Worm (Caenorhabditis elegans) whole organism, late embryonic: ENCODE results near the gene C07E3.8.

ENCODE experiments used
- C08G9.2 ChIP-seq: sonication (generic microtip); optimal IDR thresholded peaks from 2 replicates; lab custom pipeline; 2016; ENCODE audit warnings: mild to moderate bottlenecking, missing genetic modification characterization, moderate library complexity, missing compliant biosample characterization
- C38D4.7 ChIP-seq: fragments of 200-800 bp; sonication (Bioruptor generic); optimal IDR thresholded peaks from 2 replicates; lab custom pipeline; 2018; ENCODE audit warnings: mild to moderate bottlenecking, missing genetic modification characterization, moderate library complexity, missing compliant biosample characterization
- F13H6.1 ChIP-seq: sonication (generic microtip); optimal IDR thresholded peaks from 2 replicates; lab custom pipeline; 2016; ENCODE audit warnings: missing genetic modification characterization, missing compliant biosample characterization
- K09A11.1 ChIP-seq: sonication (generic microtip); optimal IDR thresholded peaks from 2 replicates; lab custom pipeline; 2017; ENCODE audit warnings: antibody characterized with exemption, mild to moderate bottlenecking, missing genetic modification characterization, missing compliant biosample characterization; ENCODE audit not compliant: insufficient read depth
- ahr-1 ChIP-seq: sonication (generic microtip); optimal IDR thresholded peaks from 2 replicates; lab custom pipeline; 2016; ENCODE audit warnings: missing genetic modification characterization, missing compliant biosample characterization
- ama-1 ChIP-seq: fragments of 150-350 bp; optimal IDR thresholded peaks from 2 replicates; lab custom pipeline; 2014
- ceh-14 ChIP-seq: sonication (generic microtip); optimal IDR thresholded peaks from 2 replicates; lab custom pipeline; 2016; ENCODE audit warnings: missing genotype, missing genetic modification characterization, missing compliant biosample characterization
- ceh-18 ChIP-seq: sonication (generic microtip); optimal IDR thresholded peaks from 2 replicates; lab custom pipeline; 2016; ENCODE audit warnings: missing genetic modification characterization, missing compliant biosample characterization
- ceh-31 ChIP-seq: sonication (generic microtip); optimal IDR thresholded peaks from 2 replicates; lab custom pipeline; 2016; ENCODE audit warnings: missing genetic modification characterization, missing compliant biosample characterization
- ceh-34 ChIP-seq: sonication (generic microtip); optimal IDR thresholded peaks from 2 replicates; lab custom pipeline; 2016; ENCODE audit warnings: mild to moderate bottlenecking, missing genetic modification characterization, missing compliant biosample characterization
- ceh-48 ChIP-seq: sonication (generic microtip); optimal IDR thresholded peaks from 2 replicates; lab custom pipeline; 2016; ENCODE audit warnings: missing genetic modification characterization, inconsistent platforms, missing compliant biosample characterization
- ceh-6 ChIP-seq: fragments of 200-800 bp; sonication (Bioruptor generic); optimal IDR thresholded peaks from 2 replicates; lab custom pipeline; 2018; ENCODE audit warnings: mild to moderate bottlenecking, missing genetic modification characterization, missing compliant biosample characterization
- ceh-9 ChIP-seq: sonication (generic microtip); optimal IDR thresholded peaks from 2 replicates; lab custom pipeline; 2016; ENCODE audit warnings: mild to moderate bottlenecking, missing genetic modification characterization, inconsistent platforms, missing compliant biosample characterization
- che-1 ChIP-seq: sonication (generic microtip); optimal IDR thresholded peaks from 2 replicates; lab custom pipeline; 2016; ENCODE audit warnings: mild to moderate bottlenecking, missing genetic modification characterization, missing compliant biosample characterization
- elt-4 ChIP-seq: sonication (generic microtip); optimal IDR thresholded peaks from 2 replicates; lab custom pipeline; 2016; ENCODE audit warnings: missing genetic modification characterization, missing compliant biosample characterization
- fkh-10 ChIP-seq: fragments of 150-350 bp; optimal IDR thresholded peaks from 2 replicates; lab custom pipeline; 2014; ENCODE audit warnings: missing biosample characterization, missing genetic modification reagents, missing genetic modification characterization
- fkh-6 ChIP-seq: sonication (generic microtip); optimal IDR thresholded peaks from 2 replicates; lab custom pipeline; 2016; ENCODE audit warnings: missing genetic modification characterization, missing compliant biosample characterization
- gmeb-2 ChIP-seq: sonication (generic microtip); optimal IDR thresholded peaks from 2 replicates; lab custom pipeline; 2016; ENCODE audit warnings: missing genetic modification characterization, inconsistent platforms, missing compliant biosample characterization
- hlh-13 ChIP-seq: fragments of 200-800 bp; sonication (Bioruptor generic); optimal IDR thresholded peaks from 2 replicates; lab custom pipeline; 2018; ENCODE audit warnings: mild to moderate bottlenecking, missing genetic modification characterization, missing compliant biosample characterization
- hlh-30 ChIP-seq: sonication (generic microtip); optimal IDR thresholded peaks from 2 replicates; lab custom pipeline; 2017; ENCODE audit warnings: antibody characterized with exemption, missing genetic modification characterization, missing compliant biosample characterization; ENCODE audit not compliant: insufficient read depth
- hlh-6 ChIP-seq: sonication (generic microtip); optimal IDR thresholded peaks from 2 replicates; lab custom pipeline; 2016; ENCODE audit warnings: missing genotype, missing genetic modification characterization, missing compliant biosample characterization
- nhr-232 ChIP-seq: sonication (generic microtip); optimal IDR thresholded peaks from 2 replicates; lab custom pipeline; 2016; ENCODE audit warnings: missing genetic modification characterization, missing compliant biosample characterization
- npax-4 ChIP-seq: sonication (generic microtip); optimal IDR thresholded peaks from 2 replicates; lab custom pipeline; 2016; ENCODE audit warnings: missing genetic modification characterization, missing compliant biosample characterization
- pat-9 ChIP-seq: fragments of 200-800 bp; sonication (Bioruptor generic); optimal IDR thresholded peaks from 2 replicates; lab custom pipeline; 2018; ENCODE audit warnings: mild to moderate bottlenecking, missing genetic modification characterization, moderate library complexity, missing compliant biosample characterization
- rnt-1 ChIP-seq: sonication (generic microtip); optimal IDR thresholded peaks from 2 replicates; lab custom pipeline; 2016; ENCODE audit warnings: missing genetic modification characterization, missing compliant biosample characterization
- sdc-2 ChIP-seq: sonication (generic microtip); optimal IDR thresholded peaks from 2 replicates; lab custom pipeline; 2016; ENCODE audit warnings: missing genotype, missing genetic modification characterization, missing compliant biosample characterization
- sox-4 ChIP-seq: sonication (generic microtip); optimal IDR thresholded peaks from 2 replicates; lab custom pipeline; 2017; ENCODE audit warnings: mild to moderate bottlenecking, missing genetic modification characterization, inconsistent platforms, missing compliant biosample characterization
- syd-9 ChIP-seq: sonication (generic microtip); optimal IDR thresholded peaks from 2 replicates; lab custom pipeline; 2016; ENCODE audit warnings: mild to moderate bottlenecking, missing genetic modification characterization, moderate library complexity, missing compliant biosample characterization
- ttx-3 ChIP-seq: sonication (generic microtip); optimal IDR thresholded peaks from 2 replicates; lab custom pipeline; 2016; ENCODE audit warnings: missing genetic modification reagents, missing genetic modification characterization, missing compliant biosample characterization
- zip-5 ChIP-seq: sonication (generic microtip); optimal IDR thresholded peaks from 2 replicates; lab custom pipeline; 2016; ENCODE audit warnings: missing genetic modification characterization, missing compliant biosample characterization

The C07E3.8 gene

ce11 chrII:10316119-10316518 lies 35.9 kb upstream of the C07E3.8 start, which contains the start of gene gcy-5:
TSS of gene gcy-5 (minus strand) at chrII:10316219.
- TF ChIP-seq ceh-34 (tag; lab: Kevin White, UChicago) (no peak), rnt-1 (tag; lab: Kevin White, UChicago) (no peak), K09A11.1 (tag; lab: Kevin White, UChicago) (no peak), nhr-232 (tag; lab: Kevin White, UChicago) (no peak)

- no peak for TF ChIP-seq ceh-48
- no peak for TF ChIP-seq ceh-31 (tag; lab: Kevin White, UChicago)
These were observed 35.1 kb upstream of the C07E3.8 start, which contains the start of gene M02G9.4 for ce11 chrII:10317007-10317406. TSS of gene M02G9.4 (plus strand) at chrII:10317307.

ce11 chrII:10321410-10321809 lies 30.7 kb upstream of the C07E3.8 start, which contains the start of gene idpp-4:
TSS of gene idpp-4 (plus strand) at chrII:10321460.
- TF ChIP-seq pat-9 (tag; lab: Kevin White, UChicago) = no peak
- TF ChIP-seq zip-5 = no peak
- no peak for TF ChIP-seq C38D4.7 (GFP tag; lab: Kevin White, UChicago)
- TF ChIP-seq fkh-6 (tag; lab: Kevin White, UChicago) = no peak
- no peak for TF ChIP-seq ttx-3 (tag; lab: Kevin White, UChicago)
- TF ChIP-seq C08G9.2 (tag; lab: Kevin White, UChicago) = no peak
- TF ChIP-seq ahr-1 (tag; lab: Kevin White, UChicago) = no peak
- no peak for TF ChIP-seq F13H6.1
- TF ChIP-seq che-1 = no peak
- TF ChIP-seq fkh-10 (GFP tag; lab: Kevin White, UChicago) = no peak
- no peak for TF ChIP-seq npax-4 (tag; lab: Kevin White, UChicago)
- no peak for TF ChIP-seq nhr-232 (tag; lab: Kevin White, UChicago)

ce11 chrII:10325615-10326232 lies 26.3 kb upstream of the C07E3.8 start, which contains the start of gene appg-1:
TSS of gene appg-1 (plus strand) at chrII:10326041.
- TF ChIP-seq ceh-18 (tag; lab: Kevin White, UChicago) (no peak), sox-4 (tag; lab: Kevin White, UChicago) (no peak), ama-1 (lab: Kevin White, UChicago) (no peak), syd-9 (tag; lab: Kevin White, UChicago) (no peak), ceh-14 (tag; lab: Kevin White, UChicago) (no peak), ttx-3 (tag; lab: Kevin White, UChicago) (no peak), elt-4 (no peak), sdc-2 (no peak), fkh-6 (tag; lab: Kevin White, UChicago) (no peak), gmeb-2 (tag; lab: Kevin White, UChicago) (no peak), hlh-13 (GFP tag; lab: Kevin White, UChicago) (no peak), hlh-6 (tag; lab: Kevin White, UChicago) (no peak), fkh-10 (GFP tag; lab: Kevin White, UChicago) (no peak)

ce11 chrII:10329754-10330153 lies 22.3 kb upstream of the C07E3.8 start:
- no peak for TF ChIP-seq ttx-3 (tag; lab: Kevin White, UChicago)
- no peak for TF ChIP-seq ceh-9 (tag; lab: Kevin White, UChicago)
- TF ChIP-seq rnt-1 (tag; lab: Kevin White, UChicago) = no peak
- no peak for TF ChIP-seq ceh-6 (GFP tag; lab: Kevin White, UChicago)
- no peak for TF ChIP-seq ama-1 (lab: Kevin White, UChicago)
- no peak for TF ChIP-seq ceh-48
- TF ChIP-seq hlh-13 (GFP tag; lab: Kevin White, UChicago) = no peak
- TF ChIP-seq che-1 = no peak
- TF ChIP-seq hlh-30 (tag; lab: Kevin White, UChicago) = no peak
- TF ChIP-seq, all 69 proteins: peak for 0

ce11 chrII:10336151-10336550 lies 15.9 kb upstream of the C07E3.8 start:
- peak; percentile 6 for TF ChIP-seq che-1
- TF ChIP-seq hlh-13 (GFP tag; lab: Kevin White, UChicago) = peak; percentile 56
